Worm (Caenorhabditis elegans): ENCODE measurements around the gene rpoa-49.

DNA sequence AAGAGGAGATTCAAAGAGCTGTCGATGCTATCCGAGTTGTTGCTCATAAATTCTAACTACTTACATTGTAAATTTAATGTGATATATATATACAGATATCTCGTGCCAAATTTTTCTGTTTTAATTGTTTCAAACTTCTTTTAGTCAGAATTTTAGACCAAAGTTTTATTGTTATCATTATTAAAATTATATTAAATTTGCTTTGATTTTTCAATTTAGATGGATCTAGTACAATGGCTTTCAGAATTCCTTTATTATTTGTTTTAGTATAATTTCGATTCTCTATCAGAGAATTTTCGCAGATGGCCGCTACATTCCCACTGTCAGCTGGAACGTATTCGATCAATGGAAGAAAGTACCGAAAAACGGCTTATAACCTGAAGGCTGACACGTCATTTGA lies 12.5 kb downstream of the rpoa-49 start, which contains the start of gene ascc-1:
- TF ChIP-seq W03F9.2 (tag; optimal IDR thresholded peaks at IDR 0.05) (no peak), dao-5 (tag; optimal IDR thresholded peaks at IDR 0.05) (no peak)
